Fruit fly (Drosophila melanogaster) whole organism, embryonic: ENCODE data around the gene CG7519.

ENCODE experiments used
- ATbp ChIP-seq: fragments of 200-800 bp; sonication (Bioruptor generic); optimal IDR thresholded peaks from 2 replicates; lab custom pipeline; 2017; ENCODE audit warnings: missing biosample characterization, mild to moderate bottlenecking, missing genetic modification characterization, missing genetic modification reagents
- CG10321 ChIP-seq: fragments of 200-800 bp; sonication (Bioruptor generic); IDR thresholded peaks from 2 replicates; pipeline ENCODE4 v1.3.6; 2022; ENCODE audit warnings: missing biosample characterization, missing genetic modification characterization
- CG10366 ChIP-seq: fragments of 200-800 bp; sonication (Bioruptor generic); IDR thresholded peaks from 2 replicates; pipeline ENCODE4 v1.3.6; 2022; ENCODE audit warnings: missing biosample characterization, missing genetic modification characterization
- CG10565 ChIP-seq: fragments of 200-800 bp; sonication (Bioruptor generic); optimal IDR thresholded peaks from 3 replicates; lab custom pipeline; 2016; ENCODE audit warnings: missing biosample characterization, mild to moderate bottlenecking, missing genetic modification characterization
- CG11696 ChIP-seq: fragments of 200-800 bp; sonication (Bioruptor generic); IDR thresholded peaks from 2 replicates; pipeline ENCODE4 v1.3.6; 2022; ENCODE audit warnings: missing biosample characterization, missing genetic modification characterization
- CG12071 ChIP-seq: fragments of 200-800 bp; sonication (Bioruptor generic); optimal IDR thresholded peaks from 3 replicates; lab custom pipeline; 2018; ENCODE audit warnings: missing biosample characterization, mild to moderate bottlenecking, missing genetic modification characterization
- CG12236 ChIP-seq: fragments of 200-800 bp; sonication (Bioruptor generic); optimal IDR thresholded peaks from 2 replicates; lab custom pipeline; 2016; ENCODE audit warnings: missing biosample characterization, missing genetic modification characterization
- CG12391 ChIP-seq: fragments of 200-800 bp; sonication (Bioruptor generic); optimal IDR thresholded peaks from 3 replicates; lab custom pipeline; 2018; ENCODE audit warnings: missing biosample characterization, mild to moderate bottlenecking, missing genetic modification characterization, moderate library complexity
- CG1602 ChIP-seq: fragments of 200-800 bp; sonication (Bioruptor generic); optimal IDR thresholded peaks from 3 replicates; lab custom pipeline; 2016; ENCODE audit warnings: missing biosample characterization, missing genetic modification characterization
- CG17328 ChIP-seq: fragments of 200-800 bp; sonication (Bioruptor generic); IDR thresholded peaks from 2 replicates; pipeline ENCODE4 v1.3.6; 2022; ENCODE audit warnings: missing biosample characterization, missing genetic modification characterization
- CG1832 ChIP-seq: fragments of 200-800 bp; sonication (Bioruptor generic); optimal IDR thresholded peaks from 2 replicates; lab custom pipeline; 2017; ENCODE audit warnings: missing biosample characterization, mild to moderate bottlenecking, missing genetic modification characterization, inconsistent platforms
- CG2889 ChIP-seq: fragments of 200-800 bp; sonication (Bioruptor generic); IDR thresholded peaks from 3 replicates; pipeline ENCODE4 v1.3.6; 2022; ENCODE audit warnings: missing biosample characterization, missing genetic modification characterization
- CG31224 ChIP-seq: fragments of 200-800 bp; sonication (Bioruptor generic); IDR thresholded peaks from 2 replicates; pipeline ENCODE4 v1.3.6; 2022; ENCODE audit warnings: missing biosample characterization, missing genetic modification characterization
- CG4282 ChIP-seq: fragments of 200-800 bp; sonication (Bioruptor generic); optimal IDR thresholded peaks from 2 replicates; lab custom pipeline; 2016; ENCODE audit warnings: missing biosample characterization, missing genetic modification characterization
- CG5245 ChIP-seq: fragments of 200-800 bp; sonication (Bioruptor generic); optimal IDR thresholded peaks from 3 replicates; lab custom pipeline; 2016; ENCODE audit warnings: missing biosample characterization, missing genetic modification characterization
- CG7786 ChIP-seq: fragments of 200-800 bp; sonication (Bioruptor generic); optimal IDR thresholded peaks from 2 replicates; lab custom pipeline; 2016; ENCODE audit warnings: missing biosample characterization, missing genetic modification characterization
- CG9609 ChIP-seq: fragments of 200-800 bp; sonication (Bioruptor generic); optimal IDR thresholded peaks from 3 replicates; lab custom pipeline; 2016; ENCODE audit warnings: missing biosample characterization, missing genetic modification characterization
- CTCF ChIP-seq: fragments of 200-800 bp; sonication (Bioruptor generic); optimal IDR thresholded peaks from 2 replicates; lab custom pipeline; 2017; ENCODE audit warnings: missing biosample characterization, mild to moderate bottlenecking, missing genetic modification characterization, moderate library complexity
- Dll ChIP-seq: fragments of 200-800 bp; sonication (Bioruptor generic); IDR thresholded peaks from 4 replicates; pipeline ENCODE4 v1.3.6; 2022; ENCODE audit warnings: missing biosample characterization, missing genetic modification characterization; ENCODE audit not compliant: partially characterized antibody
- E2f2 ChIP-seq: fragments of 200-800 bp; sonication (Bioruptor generic); IDR thresholded peaks from 2 replicates; pipeline ENCODE4 v1.3.6; 2022; ENCODE audit warnings: missing biosample characterization, missing genetic modification characterization
- Ets65A ChIP-seq: fragments of 200-800 bp; sonication (Bioruptor generic); peaks from one replicate; lab custom pipeline; 2016; ENCODE audit warnings: missing biosample characterization, missing genetic modification characterization
- Gsc ChIP-seq: fragments of 200-800 bp; sonication (Bioruptor generic); IDR thresholded peaks from 2 replicates; pipeline ENCODE4 v1.3.6; 2022; ENCODE audit warnings: missing biosample characterization, missing genetic modification characterization
- Hmx ChIP-seq: fragments of 200-800 bp; sonication (Bioruptor generic); optimal IDR thresholded peaks from 2 replicates; lab custom pipeline; 2016; ENCODE audit warnings: missing biosample characterization, missing genetic modification characterization
- Hsf ChIP-seq: fragments of 200-800 bp; sonication (Bioruptor generic); optimal IDR thresholded peaks from 3 replicates; lab custom pipeline; 2016; ENCODE audit warnings: missing biosample characterization, missing genetic modification characterization
- MESR4 ChIP-seq: fragments of 200-800 bp; sonication (Bioruptor generic); optimal IDR thresholded peaks from 2 replicates; lab custom pipeline; 2018; ENCODE audit warnings: missing biosample characterization, mild to moderate bottlenecking, missing genetic modification characterization, moderate library complexity
- Myb ChIP-seq: fragments of 200-800 bp; sonication (Bioruptor generic); optimal IDR thresholded peaks from 2 replicates; lab custom pipeline; 2016; ENCODE audit warnings: missing biosample characterization, missing genetic modification characterization
- NFAT ChIP-seq: fragments of 200-800 bp; sonication (Bioruptor generic); IDR thresholded peaks from 2 replicates; pipeline ENCODE4 v1.3.6; 2022; ENCODE audit warnings: missing biosample characterization, missing genetic modification characterization
- NK7.1 ChIP-seq: fragments of 200-800 bp; sonication (Bioruptor generic); optimal IDR thresholded peaks from 3 replicates; lab custom pipeline; 2016; ENCODE audit warnings: missing biosample characterization, missing genetic modification characterization
- PHDP ChIP-seq: fragments of 200-800 bp; sonication (Bioruptor generic); optimal IDR thresholded peaks from 3 replicates; lab custom pipeline; 2018; ENCODE audit warnings: missing biosample characterization, mild to moderate bottlenecking, missing genetic modification characterization, moderate library complexity
- ato ChIP-seq: fragments of 200-800 bp; sonication (Bioruptor generic); IDR thresholded peaks from 2 replicates; pipeline ENCODE4 v1.3.6; 2022; ENCODE audit warnings: missing biosample characterization, missing genetic modification characterization; ENCODE audit not compliant: partially characterized antibody
- bowl ChIP-seq: fragments of 200-800 bp; sonication (Bioruptor generic); IDR thresholded peaks from 2 replicates; pipeline ENCODE4 v1.3.6; 2022; ENCODE audit warnings: missing biosample characterization, missing genetic modification characterization
- dan ChIP-seq: fragments of 200-800 bp; sonication (Bioruptor generic); IDR thresholded peaks from 2 replicates; pipeline ENCODE4 v1.3.6; 2022; ENCODE audit warnings: missing biosample characterization, missing genetic modification characterization
- dimm ChIP-seq: fragments of 200-800 bp; sonication (Bioruptor generic); IDR thresholded peaks from 2 replicates; pipeline ENCODE4 v1.3.6; 2022; ENCODE audit warnings: missing biosample characterization, missing genetic modification characterization
- dmrt99B ChIP-seq: fragments of 200-800 bp; sonication (Bioruptor generic); optimal IDR thresholded peaks from 2 replicates; lab custom pipeline; 2018; ENCODE audit warnings: missing biosample characterization, mild to moderate bottlenecking, missing genetic modification characterization, moderate library complexity
- emc ChIP-seq: fragments of 200-800 bp; sonication (Bioruptor generic); optimal IDR thresholded peaks from 2 replicates; lab custom pipeline; 2016; ENCODE audit warnings: missing biosample characterization, missing genetic modification characterization
- en ChIP-seq: fragments of 200-800 bp; sonication (Bioruptor generic); optimal IDR thresholded peaks from 2 replicates; lab custom pipeline; 2016; ENCODE audit warnings: missing biosample characterization, missing genetic modification characterization
- eve ChIP-seq, 2 experiments: fragments of >200 bp; optimal IDR thresholded peaks; 2 replicates each; lab custom pipeline; 2017; ENCODE audit warnings: missing biosample characterization in 2 of 2, missing genetic modification characterization in 2 of 2
- exex ChIP-seq: fragments of 200-800 bp; sonication (Bioruptor generic); optimal IDR thresholded peaks from 4 replicates; lab custom pipeline; 2018; ENCODE audit warnings: missing biosample characterization, mild to moderate bottlenecking, missing genetic modification characterization, moderate library complexity
- ftz-f1 ChIP-seq: fragments of 200-800 bp; sonication (Bioruptor generic); optimal IDR thresholded peaks from 2 replicates; lab custom pipeline; 2016; ENCODE audit warnings: missing biosample characterization, missing genetic modification characterization
- gcm2 ChIP-seq: fragments of 200-800 bp; sonication (Bioruptor generic); optimal IDR thresholded peaks from 2 replicates; lab custom pipeline; 2016; ENCODE audit warnings: missing biosample characterization, missing genetic modification characterization
- kay ChIP-seq: fragments of 200-800 bp; sonication (Bioruptor generic); optimal IDR thresholded peaks from 2 replicates; lab custom pipeline; 2016; ENCODE audit warnings: missing biosample characterization, missing genetic modification characterization
- kni ChIP-seq: fragments of 200-800 bp; sonication (Bioruptor generic); optimal IDR thresholded peaks from 3 replicates; lab custom pipeline; 2017; ENCODE audit warnings: mild to moderate bottlenecking, missing biosample characterization, missing genetic modification reagents, missing genetic modification characterization
- lilli ChIP-seq: fragments of 200-800 bp; sonication (Bioruptor generic); optimal IDR thresholded peaks from 3 replicates; lab custom pipeline; 2016; ENCODE audit warnings: missing biosample characterization, missing genetic modification characterization
- mld ChIP-seq: fragments of 200-800 bp; sonication (Bioruptor generic); IDR thresholded peaks from 3 replicates; pipeline ENCODE4 v1.3.6; 2022; ENCODE audit warnings: missing biosample characterization, missing genetic modification characterization; ENCODE audit not compliant: partially characterized antibody
- onecut ChIP-seq: fragments of 200-800 bp; sonication (Bioruptor generic); IDR thresholded peaks from 2 replicates; pipeline ENCODE4 v1.3.6; 2022; ENCODE audit warnings: missing biosample characterization, missing genetic modification characterization
- otp ChIP-seq: fragments of 200-800 bp; sonication (Bioruptor generic); IDR thresholded peaks from 3 replicates; pipeline ENCODE4, ENCODE4 v1.3.6; 2022; ENCODE audit warnings: missing biosample characterization, missing genetic modification characterization
- pfk ChIP-seq: fragments of 200-800 bp; sonication (Bioruptor generic); optimal IDR thresholded peaks from 2 replicates; lab custom pipeline; 2018; ENCODE audit warnings: missing biosample characterization, mild to moderate bottlenecking, missing genetic modification characterization, moderate library complexity
- pros ChIP-seq: fragments of 200-800 bp; sonication (Bioruptor generic); optimal IDR thresholded peaks from 3 replicates; lab custom pipeline; 2019; ENCODE audit warnings: missing biosample characterization, mild to moderate bottlenecking, missing genetic modification characterization, moderate library complexity
- pum ChIP-seq: fragments of 200-800 bp; sonication (Bioruptor generic); optimal IDR thresholded peaks from 2 replicates; lab custom pipeline; 2016; ENCODE audit warnings: missing biosample characterization, missing genetic modification characterization
- sima ChIP-seq: fragments of 200-800 bp; sonication (Bioruptor generic); optimal IDR thresholded peaks from 2 replicates; lab custom pipeline; 2016; ENCODE audit warnings: missing biosample characterization, missing genetic modification characterization
- stwl ChIP-seq: fragments of 200-800 bp; sonication (Bioruptor generic); optimal IDR thresholded peaks from 3 replicates; lab custom pipeline; 2018; ENCODE audit warnings: missing biosample characterization, mild to moderate bottlenecking, missing genetic modification characterization, moderate library complexity
- toy ChIP-seq: fragments of 200-800 bp; sonication (Bioruptor generic); IDR thresholded peaks from 2 replicates; pipeline ENCODE4 v1.3.6; 2022; ENCODE audit warnings: missing biosample characterization, missing genetic modification characterization
- wdn ChIP-seq: fragments of 200-800 bp; sonication (Bioruptor generic); IDR thresholded peaks from 2 replicates; pipeline ENCODE4 v1.3.6; 2022; ENCODE audit warnings: missing biosample characterization, missing genetic modification characterization
- zf30C ChIP-seq: fragments of 200-800 bp; sonication (Bioruptor generic); optimal IDR thresholded peaks from 3 replicates; lab custom pipeline; 2018; ENCODE audit warnings: missing biosample characterization, mild to moderate bottlenecking, missing genetic modification characterization

The CG7519 gene

DNA sequence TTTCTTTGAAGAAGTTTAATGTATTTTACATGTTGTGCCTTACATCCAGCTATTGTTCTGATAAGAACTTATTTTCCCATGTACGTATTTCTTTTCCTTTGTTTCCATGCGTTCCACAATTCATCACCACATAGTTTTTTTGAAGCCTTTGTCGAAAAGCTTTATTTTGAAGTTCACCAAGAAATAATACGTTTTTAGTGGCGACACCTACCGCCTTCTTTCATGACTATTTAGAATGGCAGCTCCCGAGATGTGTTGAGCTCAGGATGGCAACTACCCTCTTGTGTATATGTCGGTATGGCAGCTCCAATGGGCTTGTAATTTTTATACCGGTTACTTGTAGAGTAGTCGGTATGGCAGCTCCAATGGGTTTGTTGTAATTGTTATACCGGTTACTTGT, 9.0 kb upstream of the CG7519 start (continued):
- TF ChIP-seq wdn (GFP tag; lab: Robert Waterston, UW) = no peak
- peak; percentile 76 for TF ChIP-seq pfk (GFP tag; lab: Kevin White, UChicago)
- no peak for TF ChIP-seq CG1602 (GFP tag; lab: Kevin White, UChicago)
- no peak for TF ChIP-seq emc (GFP tag; lab: Kevin White, UChicago)
- peak; percentile 16 for TF ChIP-seq CG12391
- TF ChIP-seq Ets65A = no peak
- peak; percentile 44 for TF ChIP-seq Hsf (GFP tag; lab: Kevin White, UChicago)
- no peak for TF ChIP-seq dmrt99B (tag; lab: Kevin White, UChicago)
- TF ChIP-seq CG5245 (GFP tag; lab: Kevin White, UChicago) = no peak
- peak; percentile 25 for TF ChIP-seq PHDP (tag; lab: Kevin White, UChicago)
- TF ChIP-seq MESR4 (GFP tag; lab: Kevin White, UChicago) = no peak
- TF ChIP-seq E2f2 = peak; percentile 43
- TF ChIP-seq CG10565 = no peak
- TF ChIP-seq CG17328 (GFP tag; lab: Robert Waterston, UW) = no peak
- peak; percentile 19 for TF ChIP-seq lilli (GFP tag; lab: Kevin White, UChicago)
- TF ChIP-seq CG11696 (GFP tag; lab: Robert Waterston, UW) = no peak
- no peak for TF ChIP-seq pros
- no peak for TF ChIP-seq CG31224 (GFP tag; lab: Robert Waterston, UW)
- TF ChIP-seq dimm (GFP tag; lab: Robert Waterston, UW) = no peak
- TF ChIP-seq NFAT (GFP tag; lab: Robert Waterston, UW) = no peak
- peak; percentile 80 for TF ChIP-seq Myb
- no peak for TF ChIP-seq Gsc (GFP tag; lab: Robert Waterston, UW)
- peak; percentile 96 for TF ChIP-seq CTCF
- no peak for TF ChIP-seq CG9609 (GFP tag; lab: Kevin White, UChicago)
- TF ChIP-seq CG1832 (GFP tag; lab: Kevin White, UChicago) = no peak
- no peak for TF ChIP-seq en (GFP tag; lab: Kevin White, UChicago)
- TF ChIP-seq dan (GFP tag; lab: Robert Waterston, UW) = no peak
- no peak for TF ChIP-seq kay (GFP tag; lab: Kevin White, UChicago)
- no peak for TF ChIP-seq CG12236 (GFP tag; lab: Kevin White, UChicago)
- no peak for TF ChIP-seq Dll
- TF ChIP-seq bowl = no peak
- no peak for TF ChIP-seq mld (GFP tag; lab: Robert Waterston, UW)
- no peak for TF ChIP-seq kni (GFP tag; lab: Kevin White, UChicago)
- TF ChIP-seq CG7786 = peak; percentile 10
- TF ChIP-seq onecut (GFP tag; lab: Robert Waterston, UW) = no peak
- TF ChIP-seq gcm2 (GFP tag; lab: Kevin White, UChicago) = no peak
- no peak for TF ChIP-seq otp (GFP tag; lab: Robert Waterston, UW)
- TF ChIP-seq ftz-f1 (GFP tag; lab: Kevin White, UChicago) = no peak
- TF ChIP-seq Hmx (GFP tag; lab: Kevin White, UChicago) = no peak
- TF ChIP-seq stwl (tag; lab: Kevin White, UChicago) = no peak
- TF ChIP-seq NK7.1 (GFP tag; lab: Kevin White, UChicago) = no peak
- no peak for TF ChIP-seq ato (GFP tag; lab: Robert Waterston, UW)
- TF ChIP-seq pum = peak; percentile 25
- peak in 1 of 2 experiments; percentile 35 for TF ChIP-seq eve (GFP tag; optimal IDR thresholded peaks at IDR 0.05; lab: Kevin White, UChicago)
- TF ChIP-seq CG12071 (GFP tag; lab: Kevin White, UChicago) = no peak
- no peak for TF ChIP-seq exex (tag; lab: Kevin White, UChicago)
- TF ChIP-seq CG2889 (GFP tag; lab: Robert Waterston, UW) = no peak
- no peak for TF ChIP-seq zf30C
- TF ChIP-seq sima (GFP tag; lab: Kevin White, UChicago) = no peak
- no peak for TF ChIP-seq CG10321 (GFP tag; lab: Robert Waterston, UW)
- TF ChIP-seq toy (GFP tag; lab: Robert Waterston, UW) = no peak
- TF ChIP-seq ATbp (GFP tag; lab: Kevin White, UChicago) = no peak
- TF ChIP-seq CG4282 = no peak
- TF ChIP-seq CG10366 (GFP tag; lab: Robert Waterston, UW) = no peak
